Worm (Caenorhabditis elegans) whole organism, young adult: ENCODE results near the gene pgp-10.

Source experiments
- B0035.1 ChIP-seq: sonication (generic microtip); optimal IDR thresholded peaks from 2 replicates; lab custom pipeline; 2016; ENCODE audit warnings: missing genetic modification characterization, mild to moderate bottlenecking, missing compliant biosample characterization, missing genotype, missing genetic modification reagents
- D2030.7 ChIP-seq: fragments of 200-800 bp; sonication (Bioruptor generic); IDR thresholded peaks from 2 replicates; pipeline ENCODE4 v1.3.6; 2022; ENCODE audit warnings: missing genetic modification reagents, missing genetic modification characterization, missing compliant biosample characterization
- F57A8.1 ChIP-seq: fragments of 200-800 bp; sonication (Bioruptor generic); optimal IDR thresholded peaks from 2 replicates; lab custom pipeline; 2018; ENCODE audit warnings: mild to moderate bottlenecking, missing genetic modification characterization, moderate library complexity, missing compliant biosample characterization
- T26A5.8 ChIP-seq: sonication (generic microtip); optimal IDR thresholded peaks from 2 replicates; lab custom pipeline; 2016; ENCODE audit warnings: missing genetic modification characterization, missing compliant biosample characterization
- Y95B8A.8 ChIP-seq: fragments of 200-800 bp; sonication (Bioruptor generic); IDR thresholded peaks from 2 replicates; pipeline ENCODE4 v1.3.6; 2022; ENCODE audit warnings: missing genetic modification reagents, missing genetic modification characterization, missing compliant biosample characterization
- dpl-1 ChIP-seq: fragments of 150-350 bp; optimal IDR thresholded peaks from 2 replicates; lab custom pipeline; 2014; ENCODE audit warnings: missing biosample characterization, missing genetic modification reagents, missing genetic modification characterization
- efl-1 ChIP-seq: fragments of 150-350 bp; optimal IDR thresholded peaks from 2 replicates; lab custom pipeline; 2014; ENCODE audit warnings: missing biosample characterization, missing genetic modification reagents, missing genetic modification characterization
- nhr-90 ChIP-seq: sonication (generic microtip); optimal IDR thresholded peaks from 2 replicates; lab custom pipeline; 2016; ENCODE audit warnings: missing genotype, mild to moderate bottlenecking, missing genetic modification characterization, missing compliant biosample characterization
- ztf-6 ChIP-seq: fragments of 200-800 bp; sonication (Bioruptor generic); IDR thresholded peaks from 2 replicates; pipeline ENCODE4 v1.3.6; 2022; ENCODE audit warnings: missing genetic modification reagents, missing genetic modification characterization, missing compliant biosample characterization

- TF ChIP-seq efl-1 (no peak), D2030.7 (no peak), dpl-1 (no peak), B0035.1 (no peak), Y95B8A.8 (GFP tag; lab: Robert Waterston, UW) (no peak), T26A5.8 (tag; lab: Kevin White, UChicago) (no peak), ztf-6 (no peak), F57A8.1 (no peak), nhr-90 (tag; lab: Kevin White, UChicago) (no peak)
These were observed 5.4 kb upstream of the pgp-10 start for ce11 chrX:7153460-7153859.
